Fruit fly (Drosophila melanogaster): ENCODE data around the gene Cf2.

The Cf2 gene

DNA sequence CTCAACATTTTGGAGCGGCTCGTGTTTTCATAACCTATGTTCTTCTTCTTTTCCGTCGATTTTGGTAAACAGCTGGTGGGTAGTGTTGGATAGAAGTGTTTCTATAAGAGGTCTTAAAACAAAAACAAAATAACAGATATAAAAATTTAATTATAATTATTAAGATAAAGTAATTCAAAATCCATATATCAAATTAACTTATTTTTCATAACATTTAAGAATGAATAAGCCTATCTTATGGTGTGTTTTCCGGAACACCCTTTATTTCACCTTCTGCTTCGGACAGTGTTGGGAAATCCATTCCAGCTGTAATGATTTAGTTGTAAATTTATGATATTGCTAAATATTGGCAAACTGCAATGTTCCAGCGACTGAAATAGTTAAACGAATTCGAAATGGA, 32.6 kb downstream of the Cf2 start, which contains the start of the genes mRpS2 and Mon1 (continued):
- TF ChIP-seq CG8924 (tag; optimal IDR thresholded peaks at IDR 0.05) (peak; percentile 96), Med (GFP tag) (peak; percentile 96), crol (GFP tag; IDR thresholded peaks at IDR 0.05) (peak; percentile 53), pum (GFP tag; optimal IDR thresholded peaks at IDR 0.05) (peak; percentile 77), CG3281 (GFP tag; optimal IDR thresholded peaks at IDR 0.05) (peak; percentile 95), usp (GFP tag; optimal IDR thresholded peaks at IDR 0.05) (no peak), CG42726 (GFP tag; IDR thresholded peaks at IDR 0.05; ENCODE audit: partially characterized antibody) (no peak), Tbp (GFP tag; optimal IDR thresholded peaks at IDR 0.05) (no peak), btn (GFP tag; optimal IDR thresholded peaks at IDR 0.05) (no peak), sisA (GFP tag; IDR thresholded peaks at IDR 0.05) (peak; percentile 94), CG6813 (GFP tag; optimal IDR thresholded peaks at IDR 0.05) (peak; percentile 87), caup (GFP tag; optimal IDR thresholded peaks at IDR 0.05; ENCODE audit: severe bottlenecking) (peak; percentile 94), kah (GFP tag; optimal IDR thresholded peaks at IDR 0.05) (peak; percentile 70), CG9215 (GFP tag; IDR thresholded peaks at IDR 0.05) (peak; percentile 92), CG14050 (GFP tag; IDR thresholded peaks at IDR 0.05) (peak; percentile 94), Eip74EF (GFP tag; optimal IDR thresholded peaks at IDR 0.05) (peak in 1 of 2 experiments; percentile 75), CG10366 (GFP tag; IDR thresholded peaks at IDR 0.05) (peak; percentile 96), D19B (GFP tag; optimal IDR thresholded peaks at IDR 0.05) (peak; percentile 87), CG3726 (GFP tag; IDR thresholded peaks at IDR 0.05) (peak; percentile 88), stwl (tag; optimal IDR thresholded peaks at IDR 0.05) (peak; percentile 96), CG14710 (tag; optimal IDR thresholded peaks at IDR 0.05) (peak; percentile 95), CG18476 (GFP tag; optimal IDR thresholded peaks at IDR 0.05) (peak; percentile 88), CG17186 (GFP tag; optimal IDR thresholded peaks at IDR 0.05) (peak; percentile 71), CG13894 (tag; optimal IDR thresholded peaks at IDR 0.05) (peak; percentile 94), CG4404 (GFP tag; IDR thresholded peaks at IDR 0.05) (peak; percentile 85), CG15011 (GFP tag; optimal IDR thresholded peaks at IDR 0.05) (no peak), Meics (GFP tag; optimal IDR thresholded peaks at IDR 0.05) (peak; percentile 96), croc (GFP tag; conservative IDR thresholded peaks at IDR 0.05) (peak; percentile 83), tup (GFP tag; optimal IDR thresholded peaks at IDR 0.05) (peak; percentile 85), CG1024 (GFP tag; IDR thresholded peaks at IDR 0.05) (peak; percentile 91), wor (GFP tag; IDR thresholded peaks at IDR 0.05) (peak; percentile 89), Max (GFP tag; optimal IDR thresholded peaks at IDR 0.05) (peak; percentile 92), zf30C (GFP tag; optimal IDR thresholded peaks at IDR 0.05) (no peak), esg (GFP tag; conservative IDR thresholded peaks at IDR 0.05) (peak; percentile 95), CG14014 (GFP tag; IDR thresholded peaks at IDR 0.05) (peak; percentile 97), CG4360 (GFP tag; IDR thresholded peaks at IDR 0.05) (peak; percentile 74), CG7839 (tag; optimal IDR thresholded peaks at IDR 0.05) (peak; percentile 95), CG10654 (GFP tag; optimal IDR thresholded peaks at IDR 0.05) (peak; percentile 93), bowl (GFP tag; IDR thresholded peaks at IDR 0.05) (peak; percentile 92), TFAM (GFP tag; optimal IDR thresholded peaks at IDR 0.05) (peak; percentile 18), en (GFP tag; optimal IDR thresholded peaks at IDR 0.05) (peak; percentile 35), tin (GFP tag; optimal IDR thresholded peaks at IDR 0.05) (peak; percentile 95), CG12942 (GFP tag; optimal IDR thresholded peaks at IDR 0.05) (peak; percentile 96), phol (tag; optimal IDR thresholded peaks at IDR 0.05) (peak; percentile 95), mirr (GFP tag; optimal IDR thresholded peaks at IDR 0.05) (peak; percentile 60), CG10431 (GFP tag; optimal IDR thresholded peaks at IDR 0.05) (peak; percentile 56), ash1 (GFP tag; optimal IDR thresholded peaks at IDR 0.05) (peak; percentile 47), vnd (GFP tag; IDR thresholded peaks at IDR 0.05; ENCODE audit: partially characterized antibody) (no peak), shn (GFP tag; optimal IDR thresholded peaks at IDR 0.05) (peak; percentile 57), CG32772 (GFP tag; IDR thresholded peaks at IDR 0.05) (peak; percentile 95), CG2129 (GFP tag; IDR thresholded peaks at IDR 0.05; ENCODE audit: partially characterized antibody) (no peak)
